Fruit fly (Drosophila melanogaster): ENCODE measurements around the gene CG5731.

Gene CG5731

DNA sequence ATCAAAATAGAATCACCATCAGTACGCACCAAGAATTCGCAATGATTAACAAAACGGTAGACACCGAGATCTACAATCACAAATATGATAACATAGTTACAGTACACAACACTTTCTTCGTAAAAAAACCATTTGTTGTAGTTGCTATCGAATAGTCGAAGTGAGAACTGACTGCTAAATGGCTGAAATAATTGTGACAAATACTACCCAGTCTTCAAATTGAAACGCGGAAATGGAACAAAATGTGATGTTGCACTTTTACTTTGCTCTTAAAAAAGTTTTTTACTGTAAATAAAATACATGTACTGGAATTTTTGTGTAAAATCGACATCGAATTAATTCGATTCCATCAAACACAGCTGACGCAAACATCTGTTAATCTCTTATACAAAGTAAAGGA lies 22.0 kb upstream of the CG5731 start, which contains the start of gene ova:
Gene ova, minus strand, starts transcription at position 183 of the 400 bp plus-strand sequence.
- no peak for TF ChIP-seq Dll (optimal IDR thresholded peaks at IDR 0.05)
- no peak for TF ChIP-seq CG8478 (optimal IDR thresholded peaks at IDR 0.05)
- TF ChIP-seq pan (optimal IDR thresholded peaks at IDR 0.05) = no peak
- TF ChIP-seq usp (GFP tag; optimal IDR thresholded peaks at IDR 0.05) = no peak
- no peak for TF ChIP-seq EcR (GFP tag; optimal IDR thresholded peaks at IDR 0.05)
- no peak for TF ChIP-seq psq (optimal IDR thresholded peaks at IDR 0.05)

DNA sequence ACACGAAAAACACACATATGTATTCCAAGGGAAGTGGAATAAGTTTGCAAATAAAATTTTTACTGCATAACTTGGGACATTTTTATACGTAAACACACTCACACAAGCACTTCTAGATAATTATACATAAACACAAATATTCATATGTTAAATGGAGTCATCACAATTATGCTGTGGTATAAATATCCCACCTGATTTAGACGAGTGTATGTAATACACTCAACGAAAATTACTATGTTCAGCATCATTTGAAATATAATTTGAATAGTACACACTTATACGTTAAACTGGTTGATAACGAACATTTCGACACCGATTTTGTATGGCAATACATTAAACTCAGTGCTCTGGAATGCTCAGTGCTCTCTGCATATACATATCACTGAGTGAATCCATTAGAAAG lies 21.5 kb upstream of the CG5731 start:
- no peak for TF ChIP-seq EcR (GFP tag; optimal IDR thresholded peaks at IDR 0.05)
- TF ChIP-seq usp (GFP tag; optimal IDR thresholded peaks at IDR 0.05) = no peak
- no peak for TF ChIP-seq Dll (optimal IDR thresholded peaks at IDR 0.05)
- TF ChIP-seq CG8478 (optimal IDR thresholded peaks at IDR 0.05) = no peak
- no peak for TF ChIP-seq psq (optimal IDR thresholded peaks at IDR 0.05)
- no peak for TF ChIP-seq pan (optimal IDR thresholded peaks at IDR 0.05)

DNA sequence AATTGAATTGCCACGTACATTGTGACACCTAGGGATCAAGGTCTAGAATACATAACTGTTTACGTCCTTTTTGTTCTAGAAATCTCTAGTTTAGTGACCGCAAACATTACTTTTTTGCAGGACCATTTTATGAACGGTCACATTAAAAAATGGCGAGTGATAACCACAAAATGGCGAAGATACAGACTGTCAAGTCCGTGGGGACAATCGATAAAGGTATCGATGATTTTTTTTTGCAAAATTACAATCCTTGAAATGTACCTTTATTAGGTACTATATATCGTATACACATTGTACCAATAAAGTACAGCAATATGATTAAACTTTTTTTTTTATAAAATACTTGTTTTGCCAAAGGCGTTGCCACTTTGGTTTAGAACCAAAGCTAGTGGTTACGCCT lies 20.9 kb upstream of the CG5731 start:
- TF ChIP-seq pan (optimal IDR thresholded peaks at IDR 0.05) (no peak), psq (optimal IDR thresholded peaks at IDR 0.05) (no peak), usp (GFP tag; optimal IDR thresholded peaks at IDR 0.05) (no peak), CG8478 (optimal IDR thresholded peaks at IDR 0.05) (no peak)

DNA sequence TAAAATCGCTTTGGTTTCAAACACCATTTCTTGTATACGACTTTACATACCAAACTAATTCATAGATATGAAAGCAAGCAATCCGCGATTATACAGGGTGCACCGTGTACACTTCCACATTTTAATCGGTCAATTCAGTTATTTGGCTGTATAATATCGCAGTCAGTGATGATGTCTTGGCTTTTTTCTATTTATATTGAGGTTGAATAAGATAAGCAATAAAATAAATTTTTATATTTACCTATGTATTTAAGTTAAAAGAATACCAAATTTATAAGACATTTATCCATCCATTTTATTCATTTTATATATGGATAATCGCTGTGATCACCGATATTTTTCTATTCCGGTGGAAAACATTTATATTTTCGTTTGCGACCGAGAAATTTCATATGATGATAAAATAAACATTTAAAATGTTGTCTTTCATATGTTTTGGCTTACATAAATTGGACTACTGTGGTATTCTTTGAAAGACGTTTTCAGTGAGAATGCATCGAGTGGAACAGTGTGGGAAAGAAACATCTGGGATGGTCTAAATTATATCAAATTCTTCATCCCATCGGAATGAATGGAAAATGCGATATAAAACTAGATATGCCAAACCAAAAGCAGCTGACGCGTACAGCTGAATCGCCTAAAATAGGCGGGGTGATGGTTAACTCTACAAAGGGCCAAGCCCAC lies 17.3 kb upstream of the CG5731 start, which contains the start of gene CG5708:
Gene CG5708, minus strand, starts transcription at position 85 of the 684 bp plus-strand sequence.
- TF ChIP-seq EcR (GFP tag; optimal IDR thresholded peaks at IDR 0.05) (no peak), usp (GFP tag; optimal IDR thresholded peaks at IDR 0.05) (no peak), CG8478 (optimal IDR thresholded peaks at IDR 0.05) (no peak), Dll (optimal IDR thresholded peaks at IDR 0.05) (no peak)

DNA sequence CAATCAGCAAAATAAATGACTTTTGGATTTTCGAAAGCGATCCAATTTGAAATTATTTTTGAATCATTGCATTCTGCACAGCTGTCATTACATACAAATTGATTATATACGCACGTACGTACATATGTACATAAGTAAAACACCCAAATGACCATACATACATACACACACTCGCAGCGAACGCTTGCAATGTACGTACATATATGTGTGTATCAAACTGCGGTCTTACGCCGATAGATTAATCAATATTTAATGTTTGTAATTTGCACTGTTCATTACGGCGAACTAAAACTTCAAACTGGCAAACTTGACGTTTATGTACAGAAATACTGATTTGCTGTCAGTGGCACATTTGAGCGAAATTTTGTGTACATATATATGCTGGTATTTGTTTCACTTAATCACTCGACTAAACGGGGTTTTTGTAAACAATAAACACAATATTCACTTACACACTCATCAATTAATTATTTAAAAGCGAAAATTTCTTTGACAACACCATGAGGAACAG lies 16.7 kb upstream of the CG5731 start:
- TF ChIP-seq EcR (GFP tag; optimal IDR thresholded peaks at IDR 0.05) (no peak), usp (GFP tag; optimal IDR thresholded peaks at IDR 0.05) (no peak), psq (optimal IDR thresholded peaks at IDR 0.05) (no peak), Dll (optimal IDR thresholded peaks at IDR 0.05) (no peak), pan (optimal IDR thresholded peaks at IDR 0.05) (no peak), CG8478 (optimal IDR thresholded peaks at IDR 0.05) (no peak)

DNA sequence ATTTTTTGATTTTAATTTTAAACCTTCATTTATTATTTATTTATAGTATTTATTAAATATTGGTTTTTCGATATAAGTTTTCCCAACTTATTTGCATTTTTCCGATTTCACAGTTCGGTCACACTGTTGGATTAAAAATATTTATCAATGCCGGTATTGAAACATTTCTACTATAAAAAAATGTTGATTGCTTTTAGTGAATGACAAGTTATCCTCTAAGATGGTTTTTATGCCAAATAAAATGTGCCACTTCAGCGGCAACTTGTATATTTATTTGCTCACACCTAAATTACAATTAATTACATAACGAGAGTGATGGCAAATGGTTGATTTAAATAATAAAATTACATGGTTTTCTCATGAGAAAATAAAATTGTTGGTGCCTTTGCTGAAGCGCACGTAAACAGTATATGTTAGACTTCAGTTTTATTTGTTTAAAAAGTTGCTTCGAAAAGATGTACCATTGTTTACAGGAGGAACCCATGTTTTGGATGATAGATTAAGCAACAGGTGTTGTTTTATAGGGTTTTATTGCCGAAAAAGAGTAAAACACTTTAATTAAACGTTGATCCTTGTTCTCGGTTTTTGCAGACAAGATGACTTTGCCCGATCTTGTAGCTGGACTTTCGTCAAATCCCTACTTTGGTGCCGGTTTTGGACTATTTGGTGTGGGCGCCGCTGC lies 13.1 kb upstream of the CG5731 start, which contains the start of gene Bcs1:
Gene Bcs1, plus strand, starts transcription at position 108 of the 682 bp plus-strand sequence.
- no peak for TF ChIP-seq CG8478 (optimal IDR thresholded peaks at IDR 0.05)
- no peak for TF ChIP-seq psq (optimal IDR thresholded peaks at IDR 0.05)
- TF ChIP-seq EcR (GFP tag; optimal IDR thresholded peaks at IDR 0.05) = no peak
- no peak for TF ChIP-seq pan (optimal IDR thresholded peaks at IDR 0.05)
- no peak for TF ChIP-seq Dll (optimal IDR thresholded peaks at IDR 0.05)
- TF ChIP-seq usp (GFP tag; optimal IDR thresholded peaks at IDR 0.05) = no peak

DNA sequence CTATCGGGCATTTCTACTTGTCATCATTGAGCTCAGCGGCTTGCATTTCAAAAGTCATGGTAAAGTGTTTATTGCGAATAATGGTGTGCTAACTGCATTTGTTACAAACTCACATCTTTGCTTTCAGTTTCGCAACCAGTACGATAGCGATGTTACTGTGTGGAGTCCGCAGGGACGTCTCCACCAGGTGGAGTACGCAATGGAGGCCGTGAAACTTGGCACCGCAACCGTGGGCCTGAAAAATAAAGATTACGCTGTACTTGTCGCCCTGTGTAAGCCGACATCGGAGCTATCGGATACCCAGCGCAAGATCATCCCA lies 11.8 kb upstream of the CG5731 start:
- no peak for TF ChIP-seq Dll (optimal IDR thresholded peaks at IDR 0.05)
- no peak for TF ChIP-seq EcR (GFP tag; optimal IDR thresholded peaks at IDR 0.05)
- no peak for TF ChIP-seq usp (GFP tag; optimal IDR thresholded peaks at IDR 0.05)
- TF ChIP-seq CG8478 (optimal IDR thresholded peaks at IDR 0.05) = no peak
- TF ChIP-seq psq (optimal IDR thresholded peaks at IDR 0.05) = no peak
- no peak for TF ChIP-seq pan (optimal IDR thresholded peaks at IDR 0.05)

DNA sequence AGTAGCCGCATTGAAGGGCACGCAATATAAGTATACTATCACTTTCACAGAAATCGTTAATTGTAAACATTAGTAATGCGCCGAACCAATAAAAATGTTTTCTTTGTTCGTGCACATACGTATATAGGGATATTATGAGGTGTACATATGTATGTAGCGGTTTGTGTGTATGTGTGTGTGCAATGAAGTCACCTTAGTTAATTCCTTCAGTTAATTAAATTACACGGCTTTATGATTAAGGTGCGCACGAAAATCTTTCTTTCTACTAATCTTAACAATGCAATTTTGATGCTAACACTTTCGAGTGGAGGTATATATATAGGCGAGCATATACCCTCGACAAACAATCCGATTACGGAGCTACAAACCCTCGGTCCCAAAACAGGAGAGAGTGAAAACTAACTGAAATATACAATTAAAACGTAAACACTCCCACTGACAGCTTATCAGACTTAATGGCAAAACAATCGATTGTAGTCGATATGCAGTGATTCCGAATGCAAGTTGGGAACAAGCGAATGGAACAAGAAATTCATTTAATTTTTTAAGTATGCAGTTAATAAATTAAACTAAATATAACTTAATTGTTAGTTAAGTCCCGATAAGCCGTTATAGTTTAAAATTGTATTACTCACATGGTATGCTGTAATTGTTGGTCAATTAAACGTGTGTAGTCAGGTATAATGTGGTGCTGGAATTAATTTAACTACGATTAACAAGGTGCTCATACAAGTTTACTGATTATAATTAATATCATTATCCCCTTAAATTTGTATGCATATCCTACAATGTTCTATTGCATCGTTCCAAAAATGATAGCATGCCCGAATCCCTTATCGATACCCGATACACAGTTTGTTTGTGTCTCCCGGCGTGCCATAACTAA lies 11.2 kb upstream of the CG5731 start, which contains the start of the genes Npc1a and Prosalpha6:
Gene Npc1a, minus strand, starts transcription at position 716 of the 886 bp plus-strand sequence.
Gene Prosalpha6, plus strand, starts transcription at position 851 of the 886 bp plus-strand sequence.
- TF ChIP-seq usp (GFP tag; optimal IDR thresholded peaks at IDR 0.05) (no peak), EcR (GFP tag; optimal IDR thresholded peaks at IDR 0.05) (no peak), psq (optimal IDR thresholded peaks at IDR 0.05) (no peak), CG8478 (optimal IDR thresholded peaks at IDR 0.05) (no peak), Dll (optimal IDR thresholded peaks at IDR 0.05) (no peak), pan (optimal IDR thresholded peaks at IDR 0.05) (no peak)

DNA sequence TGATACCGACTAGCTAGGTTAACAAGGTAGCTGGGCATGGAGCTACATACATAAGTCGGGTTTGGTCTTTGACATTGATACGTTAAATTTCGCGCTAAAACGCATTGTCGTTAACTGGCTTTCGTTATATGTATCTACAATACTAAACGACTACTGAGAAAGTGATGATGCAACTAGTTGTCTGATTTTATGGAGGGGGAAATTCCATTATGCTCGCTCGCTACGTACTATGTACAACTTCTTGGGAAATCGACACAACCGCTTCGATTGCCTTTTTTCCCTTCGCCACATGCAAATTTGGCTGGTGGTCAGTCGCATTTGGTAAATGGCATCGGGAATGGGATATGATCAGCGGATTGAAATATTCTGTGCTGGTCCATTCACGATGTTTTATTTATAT lies 10.5 kb upstream of the CG5731 start:
- TF ChIP-seq usp (GFP tag; optimal IDR thresholded peaks at IDR 0.05) (no peak), psq (optimal IDR thresholded peaks at IDR 0.05) (no peak), EcR (GFP tag; optimal IDR thresholded peaks at IDR 0.05) (no peak), pan (optimal IDR thresholded peaks at IDR 0.05) (no peak), CG8478 (optimal IDR thresholded peaks at IDR 0.05) (no peak)

DNA sequence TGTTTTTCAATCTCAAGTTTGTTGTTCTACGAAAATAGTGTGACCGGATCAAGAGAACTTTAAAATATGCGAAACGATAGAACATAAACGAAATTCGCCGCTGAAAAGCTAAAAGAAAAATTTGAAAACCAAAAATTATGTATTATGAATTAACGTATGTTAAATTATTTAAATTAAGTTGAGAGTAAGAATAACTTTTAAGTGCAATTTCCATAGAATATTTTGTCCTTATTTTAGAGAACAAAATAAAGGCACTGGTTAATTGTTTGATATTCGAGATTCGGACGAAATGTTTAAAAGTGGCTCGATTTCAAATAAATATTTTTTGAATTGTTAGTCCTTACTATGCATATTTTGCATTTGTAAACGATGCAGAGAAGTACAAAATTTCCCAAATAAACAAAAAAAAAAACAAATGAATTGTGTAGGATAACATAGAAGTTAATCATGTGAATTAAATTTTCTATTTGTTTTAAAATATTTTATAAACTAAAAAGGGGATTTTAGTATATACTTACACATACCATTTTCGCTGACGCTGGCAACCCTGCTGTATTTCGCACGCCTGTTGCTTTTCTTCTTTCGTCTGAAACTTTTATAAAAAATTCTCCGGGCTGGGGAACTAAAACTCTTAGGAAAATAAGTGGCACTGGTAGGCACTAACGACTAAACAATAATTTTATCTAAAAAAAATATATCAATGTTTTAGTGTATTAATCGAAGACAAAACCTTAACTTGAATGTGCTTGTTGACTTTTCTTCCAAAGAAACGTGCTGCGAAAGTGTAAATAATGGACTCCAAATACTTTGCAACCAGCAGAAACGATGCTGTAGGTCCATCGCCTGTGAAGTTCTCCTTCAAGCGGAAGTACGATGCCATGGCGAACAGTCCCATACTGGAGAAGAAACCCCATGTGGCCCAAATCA lies 1.4 kb upstream of the CG5731 start, which contains the start of the genes CG5727 and ath:
Gene CG5727, minus strand, starts transcription at position 51 of the 927 bp plus-strand sequence.
Gene ath, plus strand, starts transcription at position 513 of the 927 bp plus-strand sequence.
- TF ChIP-seq psq (optimal IDR thresholded peaks at IDR 0.05) = no peak
- no peak for TF ChIP-seq CG8478 (optimal IDR thresholded peaks at IDR 0.05)
- no peak for TF ChIP-seq EcR (GFP tag; optimal IDR thresholded peaks at IDR 0.05)
- no peak for TF ChIP-seq pan (optimal IDR thresholded peaks at IDR 0.05)
- no peak for TF ChIP-seq usp (GFP tag; optimal IDR thresholded peaks at IDR 0.05)
- no peak for TF ChIP-seq Dll (optimal IDR thresholded peaks at IDR 0.05)
